Worm (Caenorhabditis elegans) whole organism, early embryonic: ENCODE results near the gene Y82E9BR.6.
A peak's percentile ranks its signal among the peaks of the same experiment; 100 is the strongest.

ENCODE experiments used
- ama-1 ChIP-seq: fragments of 150-350 bp; optimal IDR thresholded peaks from 2 replicates; lab custom pipeline; 2014
- hmg-4 ChIP-seq: fragments of 200-800 bp; sonication (Bioruptor generic); optimal IDR thresholded peaks from 2 replicates; lab custom pipeline; 2018; ENCODE audit warnings: mild to moderate bottlenecking, missing genetic modification characterization, missing compliant biosample characterization
- tbx-11 ChIP-seq: fragments of 200-800 bp; sonication (Bioruptor generic); IDR thresholded peaks from 2 replicates; pipeline ENCODE4 v1.3.6; 2022; ENCODE audit warnings: missing genetic modification characterization, missing compliant biosample characterization

DNA sequence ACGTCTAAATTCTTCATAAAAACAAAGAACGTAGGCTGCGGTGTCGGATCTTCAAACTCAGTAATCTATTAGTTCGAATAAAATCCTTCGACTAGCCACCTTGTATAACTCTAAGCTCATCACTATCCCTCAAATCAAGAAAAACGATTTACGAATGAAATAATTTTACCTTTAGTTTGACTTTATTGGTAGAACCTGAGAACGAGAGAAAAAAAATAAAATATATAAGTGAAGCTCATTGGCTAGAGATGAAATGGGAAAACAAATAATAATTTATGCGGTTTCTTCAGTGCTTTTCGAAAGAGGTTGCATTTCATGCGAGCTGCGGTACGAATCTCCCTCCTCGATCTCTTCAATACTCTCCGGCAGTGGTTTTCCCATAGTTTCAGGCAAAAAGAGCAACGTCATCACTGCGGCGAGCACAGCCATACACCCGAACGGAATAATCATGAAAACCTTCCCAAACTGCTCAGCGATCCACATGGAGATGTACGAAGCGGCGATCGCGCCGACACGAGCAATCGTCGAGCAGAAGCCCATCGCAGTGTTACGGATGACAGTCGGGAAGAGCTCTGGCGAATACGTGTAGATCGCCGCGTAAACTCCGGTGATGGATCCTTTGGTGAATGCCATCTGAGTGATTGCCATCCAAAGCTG, 38.8 kb downstream of the Y82E9BR.6 start:
- TF ChIP-seq ama-1, result no peak
- TF ChIP-seq hmg-4 (GFP tag; lab: Kevin White, UChicago), result peak; percentile 29
- TF ChIP-seq tbx-11 (GFP tag; lab: Robert Waterston, UW), result no peak
